Fruit fly (Drosophila melanogaster): Measurements from ENCODE around the gene CG42331.

dm6 chr3R:24816993-24817854, 45.2 kb downstream of the CG42331 start, which contains the start of the genes CG5808 and Saf-B:
- TF ChIP-seq psq (optimal IDR thresholded peaks at IDR 0.05) (no peak), Sin3A (optimal IDR thresholded peaks at IDR 0.05) (no peak), h (optimal IDR thresholded peaks at IDR 0.05) (no peak)
